Worm (Caenorhabditis elegans) whole organism, L2 larva: ENCODE measurements around the gene srsx-15.

Source experiments
- ZK546.5 ChIP-seq: sonication (generic microtip); optimal IDR thresholded peaks from 2 replicates; lab custom pipeline; 2017; ENCODE audit warnings: missing biosample characterization, missing genetic modification characterization
- ama-1 ChIP-seq: fragments of 150-350 bp; optimal IDR thresholded peaks from 2 replicates; lab custom pipeline; 2018; ENCODE audit warnings: inconsistent platforms
- egl-27 ChIP-seq: sonication (generic microtip); optimal IDR thresholded peaks from 3 replicates; lab custom pipeline; 2017; ENCODE audit warnings: missing biosample characterization, missing genetic modification reagents, missing genetic modification characterization
- elt-1 ChIP-seq: fragments of 150-350 bp; optimal IDR thresholded peaks from 2 replicates; lab custom pipeline; 2014; ENCODE audit warnings: missing biosample characterization, missing genetic modification characterization
- elt-3 ChIP-seq: sonication (generic microtip); optimal IDR thresholded peaks from 2 replicates; lab custom pipeline; 2017; ENCODE audit warnings: missing biosample characterization, missing genetic modification characterization
- lin-11 ChIP-seq: fragments of 150-350 bp; sonication (generic microtip); optimal IDR thresholded peaks from 2 replicates; lab custom pipeline; 2014; ENCODE audit warnings: missing biosample characterization, missing genetic modification characterization, inconsistent platforms, mixed read lengths
- lin-13 ChIP-seq: fragments of 150-350 bp; optimal IDR thresholded peaks from 2 replicates; lab custom pipeline; 2014; ENCODE audit warnings: missing biosample characterization, missing genetic modification reagents, missing genetic modification characterization
- mbf-1 ChIP-seq: sonication (generic microtip); optimal IDR thresholded peaks from 2 replicates; lab custom pipeline; 2017; ENCODE audit warnings: missing biosample characterization, missing genetic modification characterization
- mdl-1 ChIP-seq, 2 experiments: fragments of 150-350 bp in 1 of 2; sonication (generic microtip) in 1 of 2; optimal IDR thresholded peaks; 2 replicates each; lab custom pipeline; 2017; ENCODE audit warnings: missing biosample characterization in 2 of 2, missing genetic modification characterization in 2 of 2
- nhr-11 ChIP-seq: fragments of 150-350 bp; optimal IDR thresholded peaks from 2 replicates; lab custom pipeline; 2014; ENCODE audit warnings: missing biosample characterization, missing genetic modification characterization
- nhr-77 ChIP-seq: fragments of 150-350 bp; optimal IDR thresholded peaks from 2 replicates; lab custom pipeline; 2014; ENCODE audit warnings: missing biosample characterization, missing genetic modification characterization
- sma-9 ChIP-seq, 2 experiments: fragments of 150-350 bp in 1 of 2; sonication (generic microtip) in 1 of 2; optimal IDR thresholded peaks; 2 replicates each; lab custom pipeline; 2014 to 2016; ENCODE audit warnings: missing genetic modification characterization in 2 of 2, mild to moderate bottlenecking in 1 of 2, missing biosample characterization in 1 of 2, missing compliant biosample characterization in 1 of 2, missing genetic modification reagents in 1 of 2, moderate library complexity in 1 of 2
- ztf-11 ChIP-seq: sonication (generic microtip); optimal IDR thresholded peaks from 2 replicates; lab custom pipeline; 2017; ENCODE audit warnings: missing biosample characterization, missing genetic modification characterization
- ztf-4 ChIP-seq: fragments of 150-350 bp; optimal IDR thresholded peaks from 2 replicates; lab custom pipeline; 2014; ENCODE audit warnings: missing biosample characterization, missing genetic modification characterization

- TF ChIP-seq mdl-1 (tag; optimal IDR thresholded peaks at IDR 0.05; lab: Kevin White, UChicago) (no peak), nhr-77 (tag; lab: Kevin White, UChicago) (no peak), ZK546.5 (tag; lab: Kevin White, UChicago) (no peak), ztf-4 (no peak), nhr-11 (tag; lab: Kevin White, UChicago) (no peak), ama-1 (lab: Kevin White, UChicago) (no peak), sma-9 (GFP tag; optimal IDR thresholded peaks at IDR 0.05; lab: Kevin White, UChicago) (no peak), sma-9 (tag; optimal IDR thresholded peaks at IDR 0.05; lab: Kevin White, UChicago) (no peak), elt-1 (no peak), ztf-11 (tag; lab: Kevin White, UChicago) (no peak), elt-3 (tag; lab: Kevin White, UChicago) (no peak), lin-11 (no peak), mbf-1 (tag; lab: Kevin White, UChicago) (no peak), lin-13 (GFP tag; lab: Kevin White, UChicago) (no peak), egl-27 (tag; lab: Kevin White, UChicago) (no peak)
Measured at ce11 chrIV:5660239-5660638, 36.6 kb upstream of the srsx-15 start, which contains the start of gene skn-1.
